Fruit fly (Drosophila melanogaster) whole organism, embryonic: ENCODE measurements around the gene Pdhb.

Experiments used
- Aef1 ChIP-seq: fragments of 200-800 bp; sonication (Bioruptor generic); IDR thresholded peaks from 3 replicates; pipeline ENCODE4 v1.3.6; 2022; ENCODE audit warnings: missing biosample characterization, missing genetic modification characterization
- Atf6 ChIP-seq: fragments of 200-800 bp; sonication (Bioruptor generic); IDR thresholded peaks from 2 replicates; pipeline ENCODE4 v1.3.6; 2022; ENCODE audit warnings: missing biosample characterization, missing genetic modification characterization
- BEAF-32 ChIP-seq: fragments of 200-800 bp; sonication (Bioruptor generic); optimal IDR thresholded peaks from 3 replicates; lab custom pipeline; 2017; ENCODE audit warnings: missing biosample characterization, missing genetic modification characterization, mild to moderate bottlenecking, moderate library complexity, missing genetic modification reagents
- CG10267 ChIP-seq: fragments of 200-800 bp; sonication (Bioruptor generic); optimal IDR thresholded peaks from 2 replicates; lab custom pipeline; 2018; ENCODE audit warnings: missing biosample characterization, mild to moderate bottlenecking, missing genetic modification characterization, moderate library complexity
- CG10366 ChIP-seq: fragments of 200-800 bp; sonication (Bioruptor generic); IDR thresholded peaks from 2 replicates; pipeline ENCODE4 v1.3.6; 2022; ENCODE audit warnings: missing biosample characterization, missing genetic modification characterization
- CG11504 ChIP-seq: fragments of 200-800 bp; sonication (Bioruptor generic); optimal IDR thresholded peaks from 3 replicates; lab custom pipeline; 2019; ENCODE audit warnings: missing biosample characterization, mild to moderate bottlenecking, missing genetic modification characterization, moderate library complexity
- CG13894 ChIP-seq: fragments of 200-800 bp; sonication (Bioruptor generic); optimal IDR thresholded peaks from 3 replicates; lab custom pipeline; 2018; ENCODE audit warnings: missing biosample characterization, mild to moderate bottlenecking, missing genetic modification characterization, moderate library complexity
- CG17359 ChIP-seq: fragments of 200-800 bp; sonication (Bioruptor generic); optimal IDR thresholded peaks from 3 replicates; lab custom pipeline; 2018; ENCODE audit warnings: missing biosample characterization, mild to moderate bottlenecking, missing genetic modification characterization, moderate library complexity
- CG17361 ChIP-seq: fragments of 200-800 bp; sonication (Bioruptor generic); IDR thresholded peaks from 3 replicates; pipeline ENCODE4 v1.3.6; 2022; ENCODE audit warnings: missing biosample characterization, missing genetic modification characterization
- CG1832 ChIP-seq: fragments of 200-800 bp; sonication (Bioruptor generic); optimal IDR thresholded peaks from 2 replicates; lab custom pipeline; 2017; ENCODE audit warnings: missing biosample characterization, mild to moderate bottlenecking, missing genetic modification characterization, inconsistent platforms
- CG18599 ChIP-seq: fragments of 200-800 bp; sonication (Bioruptor generic); optimal IDR thresholded peaks from 3 replicates; lab custom pipeline; 2017; ENCODE audit warnings: missing biosample characterization, missing genetic modification characterization, mild to moderate bottlenecking, moderate library complexity, missing genetic modification reagents
- CG32767 ChIP-seq: fragments of 200-800 bp; sonication (Bioruptor generic); IDR thresholded peaks from 2 replicates; pipeline ENCODE4 v1.3.6; 2022; ENCODE audit warnings: missing biosample characterization, missing genetic modification characterization
- CG34422 ChIP-seq: fragments of 200-800 bp; sonication (Bioruptor generic); IDR thresholded peaks from 3 replicates; pipeline ENCODE4 v1.3.6; 2022; ENCODE audit warnings: missing biosample characterization, missing genetic modification characterization
- CG4820 ChIP-seq: fragments of 200-800 bp; sonication (Bioruptor generic); optimal IDR thresholded peaks from 3 replicates; lab custom pipeline; 2016; ENCODE audit warnings: missing biosample characterization, missing genetic modification characterization
- CG8765 ChIP-seq: fragments of 200-800 bp; sonication (Bioruptor generic); IDR thresholded peaks from 2 replicates; pipeline ENCODE4 v1.3.6; 2022; ENCODE audit warnings: missing biosample characterization, missing genetic modification characterization
- CG8924 ChIP-seq: fragments of 200-800 bp; optimal IDR thresholded peaks from 3 replicates; lab custom pipeline; 2019; ENCODE audit warnings: missing biosample characterization, mild to moderate bottlenecking, missing genetic modification characterization, moderate library complexity
- CG9215 ChIP-seq: fragments of 200-800 bp; sonication (Bioruptor generic); IDR thresholded peaks from 2 replicates; pipeline ENCODE4 v1.3.6; 2022; ENCODE audit warnings: missing biosample characterization, missing genetic modification characterization
- Chrac-16 ChIP-seq: fragments of 200-800 bp; sonication (Bioruptor generic); optimal IDR thresholded peaks from 3 replicates; lab custom pipeline; 2016; ENCODE audit warnings: missing biosample characterization, missing genetic modification characterization
- CkIIα-i1 ChIP-seq: fragments of 200-800 bp; sonication (Bioruptor generic); IDR thresholded peaks from 2 replicates; pipeline ENCODE4 v1.3.6; 2022; ENCODE audit warnings: missing biosample characterization, missing genetic modification characterization
- CrebB ChIP-seq: fragments of 200-800 bp; sonication (Bioruptor generic); optimal IDR thresholded peaks from 3 replicates; lab custom pipeline; 2018; ENCODE audit warnings: missing biosample characterization, mild to moderate bottlenecking, missing genetic modification characterization
- D19B ChIP-seq: fragments of 200-800 bp; sonication (Bioruptor generic); optimal IDR thresholded peaks from 2 replicates; lab custom pipeline; 2017; ENCODE audit warnings: missing biosample characterization, mild to moderate bottlenecking, missing genetic modification characterization
- HLH4C ChIP-seq: fragments of 200-800 bp; sonication (Bioruptor generic); IDR thresholded peaks from 3 replicates; pipeline ENCODE4 v1.3.6; 2022; ENCODE audit warnings: missing biosample characterization, missing genetic modification characterization; ENCODE audit not compliant: partially characterized antibody
- Hr3 ChIP-seq: fragments of 200-800 bp; sonication (Bioruptor generic); optimal IDR thresholded peaks from 3 replicates; lab custom pipeline; 2016; ENCODE audit warnings: missing biosample characterization, missing genetic modification characterization
- Kr ChIP-seq: fragments of 200-800 bp; sonication (Bioruptor generic); optimal IDR thresholded peaks from 2 replicates; lab custom pipeline; 2017; ENCODE audit warnings: missing biosample characterization, mild to moderate bottlenecking, missing genetic modification characterization
- Lhr ChIP-seq: fragments of 200-800 bp; sonication (Bioruptor generic); optimal IDR thresholded peaks from 3 replicates; lab custom pipeline; 2017; ENCODE audit warnings: mild to moderate bottlenecking, missing biosample characterization, missing genetic modification reagents, missing genetic modification characterization
- Max ChIP-seq: fragments of 200-800 bp; sonication (Bioruptor generic); optimal IDR thresholded peaks from 2 replicates; lab custom pipeline; 2016; ENCODE audit warnings: missing biosample characterization, mild to moderate bottlenecking, missing genetic modification characterization
- Sox100B ChIP-seq: fragments of 200-800 bp; sonication (Bioruptor generic); optimal IDR thresholded peaks from 3 replicates; lab custom pipeline; 2018; ENCODE audit warnings: missing biosample characterization, mild to moderate bottlenecking, missing genetic modification characterization
- Tbp ChIP-seq: fragments of >200 bp; optimal IDR thresholded peaks from 2 replicates; lab custom pipeline; 2018; ENCODE audit warnings: missing biosample characterization, missing genetic modification characterization
- az2 ChIP-seq: fragments of 200-800 bp; sonication (Bioruptor generic); optimal IDR thresholded peaks from 3 replicates; lab custom pipeline; 2016; ENCODE audit warnings: missing biosample characterization, missing genetic modification characterization
- btn ChIP-seq: fragments of 200-800 bp; sonication (Bioruptor generic); optimal IDR thresholded peaks from 2 replicates; lab custom pipeline; 2016; ENCODE audit warnings: missing biosample characterization, missing genetic modification characterization
- caup ChIP-seq: fragments of 200-800 bp; sonication (Bioruptor generic); optimal IDR thresholded peaks from 3 replicates; lab custom pipeline; 2017; ENCODE audit warnings: missing biosample characterization, mild to moderate bottlenecking, missing genetic modification characterization, moderate library complexity; ENCODE audit not compliant: severe bottlenecking
- fd64A ChIP-seq: fragments of 200-800 bp; sonication (Bioruptor generic); optimal IDR thresholded peaks from 3 replicates; lab custom pipeline; 2018; ENCODE audit warnings: missing biosample characterization, mild to moderate bottlenecking, missing genetic modification characterization
- gem ChIP-seq: fragments of 200-800 bp; sonication (Bioruptor generic); optimal IDR thresholded peaks from 2 replicates; lab custom pipeline; 2019; ENCODE audit warnings: missing biosample characterization, mild to moderate bottlenecking, missing genetic modification characterization, moderate library complexity
- grn ChIP-seq: fragments of 200-800 bp; sonication (Bioruptor generic); optimal IDR thresholded peaks from 3 replicates; lab custom pipeline; 2017; ENCODE audit warnings: missing biosample characterization, missing genetic modification characterization
- hb ChIP-seq: fragments of 200-800 bp; sonication (Bioruptor generic); IDR thresholded peaks from 3 replicates; pipeline ENCODE4 v1.3.6; 2022; ENCODE audit warnings: missing biosample characterization, missing genetic modification characterization; ENCODE audit not compliant: partially characterized antibody
- ken ChIP-seq: fragments of 200-800 bp; sonication (Bioruptor generic); IDR thresholded peaks from 3 replicates; pipeline ENCODE4 v1.3.6; 2022; ENCODE audit warnings: missing biosample characterization, missing genetic modification characterization
- knrl ChIP-seq: fragments of 200-800 bp; sonication (Bioruptor generic); IDR thresholded peaks from 3 replicates; pipeline ENCODE4 v1.3.6; 2022; ENCODE audit warnings: missing biosample characterization, missing genetic modification characterization; ENCODE audit not compliant: partially characterized antibody
- lola ChIP-seq, 3 experiments: fragments of >200 bp in 2 of 3; fragments of 200-800 bp in 1 of 3; sonication (Bioruptor generic) in 1 of 3; optimal IDR thresholded peaks; 2 replicates each; lab custom pipeline; 2017 to 2019; ENCODE audit warnings: missing biosample characterization in 3 of 3, missing genetic modification characterization in 3 of 3, mild to moderate bottlenecking in 1 of 3, moderate library complexity in 1 of 3
- org-1 ChIP-seq: fragments of 200-800 bp; sonication (Bioruptor generic); optimal IDR thresholded peaks from 2 replicates; lab custom pipeline; 2017; ENCODE audit warnings: missing biosample characterization, missing genetic modification characterization
- otp ChIP-seq: fragments of 200-800 bp; sonication (Bioruptor generic); IDR thresholded peaks from 3 replicates; pipeline ENCODE4, ENCODE4 v1.3.6; 2022; ENCODE audit warnings: missing biosample characterization, missing genetic modification characterization
- pros ChIP-seq: fragments of 200-800 bp; sonication (Bioruptor generic); optimal IDR thresholded peaks from 3 replicates; lab custom pipeline; 2019; ENCODE audit warnings: missing biosample characterization, mild to moderate bottlenecking, missing genetic modification characterization, moderate library complexity
- pum ChIP-seq: fragments of 200-800 bp; sonication (Bioruptor generic); optimal IDR thresholded peaks from 2 replicates; lab custom pipeline; 2016; ENCODE audit warnings: missing biosample characterization, missing genetic modification characterization
- ro ChIP-seq: fragments of 200-800 bp; sonication (Bioruptor generic); IDR thresholded peaks from 2 replicates; pipeline ENCODE4 v1.3.6; 2022; ENCODE audit warnings: missing biosample characterization, missing genetic modification characterization
- salm ChIP-seq: fragments of 200-800 bp; sonication (Bioruptor generic); optimal IDR thresholded peaks from 2 replicates; lab custom pipeline; 2018; ENCODE audit warnings: missing biosample characterization, mild to moderate bottlenecking, missing genetic modification characterization
- sr ChIP-seq: fragments of 200-800 bp; sonication (Bioruptor generic); IDR thresholded peaks from 3 replicates; pipeline ENCODE4 v1.3.6; 2022; ENCODE audit warnings: missing biosample characterization, missing genetic modification characterization
- stc ChIP-seq: fragments of 200-800 bp; sonication (Bioruptor generic); IDR thresholded peaks from 2 replicates; pipeline ENCODE4 v1.3.6; 2022; ENCODE audit warnings: missing biosample characterization, missing genetic modification characterization
- ttk ChIP-seq: fragments of 200-800 bp; sonication (Bioruptor generic); IDR thresholded peaks from 2 replicates; pipeline ENCODE4 v2.1.2; 2022; ENCODE audit warnings: missing biosample characterization, missing genetic modification characterization
- tup ChIP-seq: fragments of 200-800 bp; sonication (Bioruptor generic); optimal IDR thresholded peaks from 2 replicates; lab custom pipeline; 2016; ENCODE audit warnings: missing biosample characterization, mild to moderate bottlenecking, missing genetic modification characterization, moderate library complexity
- vfl ChIP-seq: fragments of 200-800 bp; sonication (Bioruptor generic); optimal IDR thresholded peaks from 2 replicates; lab custom pipeline; 2016; ENCODE audit warnings: missing biosample characterization, missing genetic modification characterization

The Pdhb gene

DNA sequence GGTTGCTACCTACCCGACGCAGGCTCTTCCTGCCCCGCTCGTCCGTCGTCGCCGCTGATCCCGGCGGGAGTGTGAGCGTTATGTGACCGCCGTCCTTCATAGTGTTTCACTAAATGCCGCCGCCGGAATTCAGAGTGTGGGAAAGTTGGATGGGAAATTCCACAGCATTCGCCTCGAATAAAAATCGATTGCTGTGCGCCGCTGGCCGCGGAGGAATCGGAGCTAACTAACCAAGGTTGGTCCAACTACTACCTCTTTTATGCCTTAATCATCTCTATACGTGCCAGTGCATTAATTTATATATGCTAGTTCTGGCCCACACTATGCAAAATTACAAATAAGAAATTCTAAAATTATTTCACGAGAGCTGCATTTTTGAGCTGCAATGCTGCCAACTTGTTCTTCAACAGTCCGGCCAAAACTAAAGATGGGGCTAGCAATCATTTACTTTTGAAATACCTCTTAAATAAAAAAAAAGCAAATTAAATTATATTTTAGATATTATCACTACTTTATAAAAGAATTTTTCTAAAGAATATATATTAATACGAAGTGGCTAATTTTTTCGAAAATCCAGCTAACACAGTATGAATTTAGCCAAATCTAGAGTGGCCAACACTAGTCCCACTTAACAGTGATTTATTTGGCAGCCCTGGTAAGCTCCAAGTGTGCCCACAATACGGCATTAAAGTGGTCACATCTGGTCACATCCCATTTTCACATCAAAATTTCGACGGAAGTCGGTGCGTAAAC is at the start of gene Pdhb, which contains the start of gene alpha-Man-Ib (continued):
- no peak for TF ChIP-seq CG13894
- peak; percentile 77 for TF ChIP-seq ken (GFP tag; lab: Robert Waterston, UW)
- peak; percentile 89 for TF ChIP-seq Hr3 (GFP tag; lab: Kevin White, UChicago)
- TF ChIP-seq CkIIα-i1 (GFP tag; lab: Robert Waterston, UW): no peak
- peak; percentile 26 for TF ChIP-seq vfl (GFP tag; lab: Kevin White, UChicago)
- peak; percentile 89 for TF ChIP-seq gem
- no peak for TF ChIP-seq HLH4C (GFP tag; lab: Robert Waterston, UW)
- TF ChIP-seq grn (GFP tag; lab: Kevin White, UChicago): no peak
- peak; percentile 50; the same call in 1 of the 2 replicates for TF ChIP-seq ro
- TF ChIP-seq stc (GFP tag; lab: Robert Waterston, UW): peak; percentile 75
- TF ChIP-seq CG11504 (tag; lab: Kevin White, UChicago): no peak
- TF ChIP-seq CG10267: peak; percentile 82
- no peak for TF ChIP-seq Tbp (GFP tag; lab: Kevin White, UChicago)
- peak in 1 of 3 experiments; percentile 77 for TF ChIP-seq lola (GFP tag; optimal IDR thresholded peaks at IDR 0.05; lab: Kevin White, UChicago)
- peak; percentile 11 for TF ChIP-seq CG17361 (GFP tag; lab: Robert Waterston, UW)
- no peak for TF ChIP-seq Lhr (GFP tag; lab: Kevin White, UChicago)
- no peak for TF ChIP-seq Kr (GFP tag; lab: Kevin White, UChicago)
- no peak for TF ChIP-seq hb
- TF ChIP-seq CG17359 (tag; lab: Kevin White, UChicago): peak; percentile 71
- TF ChIP-seq az2 (GFP tag; lab: Kevin White, UChicago): peak; percentile 77
- TF ChIP-seq fd64A: no peak
- TF ChIP-seq CG4820 (GFP tag; lab: Kevin White, UChicago): peak; percentile 52
- no peak; the same call in 2 of the 3 replicates for TF ChIP-seq otp
- peak; percentile 66; the same call in 1 of the 3 replicates for TF ChIP-seq knrl
- no peak for TF ChIP-seq Sox100B (GFP tag; lab: Kevin White, UChicago)
- TF ChIP-seq salm: peak; percentile 48
- TF ChIP-seq CG10366: peak; percentile 75
- TF ChIP-seq tup (GFP tag; lab: Kevin White, UChicago): peak; percentile 59
- no peak for TF ChIP-seq pros (GFP tag; lab: Kevin White, UChicago)
- peak; percentile 82 for TF ChIP-seq Aef1 (GFP tag; lab: Robert Waterston, UW)
- TF ChIP-seq pum: peak; percentile 62
- TF ChIP-seq CrebB (tag; lab: Kevin White, UChicago): peak; percentile 45
- TF ChIP-seq caup (GFP tag; lab: Kevin White, UChicago): peak; percentile 66
- TF ChIP-seq CG8765 (GFP tag; lab: Robert Waterston, UW): peak; percentile 71
- peak; percentile 73; the same call in 1 of the 2 replicates for TF ChIP-seq CG32767
- TF ChIP-seq CG1832 (GFP tag; lab: Kevin White, UChicago): no peak
- no peak for TF ChIP-seq btn (GFP tag; lab: Kevin White, UChicago)
- peak; percentile 80 for TF ChIP-seq CG18599 (GFP tag; lab: Kevin White, UChicago)
- peak; percentile 56; the same call in 1 of the 2 replicates for TF ChIP-seq ttk (GFP tag; lab: Robert Waterston, UW)
- TF ChIP-seq sr (GFP tag; lab: Robert Waterston, UW): no peak
- TF ChIP-seq Max (GFP tag; lab: Kevin White, UChicago): peak; percentile 57
- TF ChIP-seq CG9215 (GFP tag; lab: Robert Waterston, UW): peak; percentile 85
- peak; percentile 87 for TF ChIP-seq CG34422 (GFP tag; lab: Robert Waterston, UW)
- peak; percentile 66 for TF ChIP-seq CG8924 (tag; lab: Kevin White, UChicago)
- peak; percentile 67 for TF ChIP-seq BEAF-32 (GFP tag; lab: Kevin White, UChicago)
- TF ChIP-seq org-1: peak; percentile 53
- peak; percentile 57; the same call in 1 of the 2 replicates for TF ChIP-seq Atf6 (GFP tag; lab: Robert Waterston, UW)
- peak; percentile 79 for TF ChIP-seq Chrac-16
- peak; percentile 50 for TF ChIP-seq D19B
